Worm (Caenorhabditis elegans) whole organism, young adult: Measurements from ENCODE around the gene ccz-1.

Experiments
- B0019.2 ChIP-seq: fragments of 200-800 bp; sonication (Bioruptor generic); conservative IDR thresholded peaks from 2 replicates; pipeline ENCODE4 v1.3.6; 2022; ENCODE audit warnings: missing genetic modification reagents, missing genetic modification characterization, missing compliant biosample characterization
- D2030.7 ChIP-seq: fragments of 200-800 bp; sonication (Bioruptor generic); IDR thresholded peaks from 2 replicates; pipeline ENCODE4 v1.3.6; 2022; ENCODE audit warnings: missing genetic modification reagents, missing genetic modification characterization, missing compliant biosample characterization
- F10E7.11 ChIP-seq: sonication (generic microtip); optimal IDR thresholded peaks from 2 replicates; lab custom pipeline; 2017; ENCODE audit warnings: mild to moderate bottlenecking, missing genetic modification characterization, moderate library complexity, missing compliant biosample characterization
- F23B12.7 ChIP-seq: sonication (generic microtip); optimal IDR thresholded peaks from 2 replicates; lab custom pipeline; 2017; ENCODE audit warnings: missing genetic modification characterization, mild to moderate bottlenecking, missing compliant biosample characterization, antibody characterized with exemption, moderate library complexity; ENCODE audit not compliant: insufficient read depth
- K11D2.4 ChIP-seq: fragments of 200-800 bp; sonication (Bioruptor generic); IDR thresholded peaks from 2 replicates; pipeline ENCODE4 v1.3.6; 2022; ENCODE audit warnings: missing genetic modification reagents, missing genetic modification characterization, missing compliant biosample characterization
- Y53G8AR.9 ChIP-seq: fragments of 200-800 bp; sonication (Bioruptor generic); conservative IDR thresholded peaks from 2 replicates; pipeline ENCODE4 v1.3.6; 2022; ENCODE audit warnings: missing genetic modification reagents, missing genetic modification characterization, missing compliant biosample characterization
- Y67H2A.10 ChIP-seq: fragments of 200-800 bp; sonication (Bioruptor generic); conservative IDR thresholded peaks from 2 replicates; pipeline ENCODE4 v1.3.6; 2022; ENCODE audit warnings: missing genetic modification reagents, missing genetic modification characterization, missing compliant biosample characterization
- Y79H2A.3 ChIP-seq: fragments of 200-800 bp; sonication (Bioruptor generic); conservative IDR thresholded peaks from 2 replicates; pipeline ENCODE4 v1.3.6; 2022; ENCODE audit warnings: missing genetic modification reagents, missing genetic modification characterization, missing compliant biosample characterization
- Y95B8A.8 ChIP-seq: fragments of 200-800 bp; sonication (Bioruptor generic); IDR thresholded peaks from 2 replicates; pipeline ENCODE4 v1.3.6; 2022; ENCODE audit warnings: missing genetic modification reagents, missing genetic modification characterization, missing compliant biosample characterization
- ZK185.1 ChIP-seq: sonication (generic microtip); optimal IDR thresholded peaks from 2 replicates; lab custom pipeline; 2016; ENCODE audit warnings: mild to moderate bottlenecking, missing genetic modification characterization, missing compliant biosample characterization; ENCODE audit not compliant: poor library complexity, severe bottlenecking
- akir-1 ChIP-seq: fragments of 200-800 bp; sonication (Bioruptor generic); optimal IDR thresholded peaks from 2 replicates; lab custom pipeline; 2018; ENCODE audit warnings: mild to moderate bottlenecking, missing genetic modification characterization, moderate library complexity, missing compliant biosample characterization
- attf-5 ChIP-seq: fragments of 200-800 bp; sonication (Bioruptor generic); optimal IDR thresholded peaks from 2 replicates; lab custom pipeline; 2018; ENCODE audit warnings: mild to moderate bottlenecking, missing genetic modification characterization, missing compliant biosample characterization
- attf-6 ChIP-seq: fragments of 200-800 bp; sonication (Bioruptor generic); IDR thresholded peaks from 2 replicates; pipeline ENCODE4 v1.3.6; 2022; ENCODE audit warnings: missing genetic modification reagents, missing genetic modification characterization, missing compliant biosample characterization
- bed-2 ChIP-seq: fragments of 200-800 bp; sonication (Bioruptor generic); IDR thresholded peaks from 2 replicates; pipeline ENCODE4 v1.3.6; 2022; ENCODE audit warnings: missing genetic modification reagents, missing genetic modification characterization, missing compliant biosample characterization
- cebp-1 ChIP-seq, 2 experiments: fragments of 200-800 bp in 1 of 2; sonication (Bioruptor generic) in 1 of 2; sonication (generic microtip) in 1 of 2; IDR thresholded peaks in 1 of 2; optimal IDR thresholded peaks in 1 of 2; 2 replicates each; pipeline versions ENCODE4 v1.3.6 to Lab custom; 2017 to 2022; ENCODE audit warnings: missing compliant biosample characterization in 2 of 2, missing genetic modification characterization in 2 of 2, mild to moderate bottlenecking in 1 of 2, missing genetic modification reagents in 1 of 2, moderate library complexity in 1 of 2
- cebp-2 ChIP-seq: fragments of 200-800 bp; sonication (Bioruptor generic); IDR thresholded peaks from 2 replicates; pipeline ENCODE4 v1.3.6; 2022; ENCODE audit warnings: missing genetic modification characterization, missing compliant biosample characterization
- ceh-27 ChIP-seq: fragments of 200-800 bp; sonication (Bioruptor generic); optimal IDR thresholded peaks from 2 replicates; lab custom pipeline; 2018; ENCODE audit warnings: mild to moderate bottlenecking, missing genetic modification characterization, moderate library complexity, missing compliant biosample characterization
- ceh-58 ChIP-seq: fragments of 200-800 bp; sonication (Bioruptor generic); IDR thresholded peaks from 2 replicates; pipeline ENCODE4 v1.3.6; 2022; ENCODE audit warnings: missing genetic modification characterization, missing compliant biosample characterization
- chd-7 ChIP-seq: sonication (generic microtip); optimal IDR thresholded peaks from 2 replicates; lab custom pipeline; 2016; ENCODE audit warnings: mild to moderate bottlenecking, missing genetic modification characterization, moderate library complexity, missing compliant biosample characterization
- egl-44 ChIP-seq: fragments of 200-800 bp; sonication (Bioruptor generic); IDR thresholded peaks from 2 replicates; pipeline ENCODE4 v1.3.6; 2022; ENCODE audit warnings: missing genetic modification reagents, missing genetic modification characterization, missing compliant biosample characterization
- egrh-3 ChIP-seq: fragments of 200-800 bp; sonication (Bioruptor generic); IDR thresholded peaks from 2 replicates; pipeline ENCODE4 v1.3.6; 2022; ENCODE audit warnings: missing genetic modification reagents, missing genetic modification characterization, missing compliant biosample characterization
- ets-4 ChIP-seq: fragments of 200-800 bp; sonication (Bioruptor generic); optimal IDR thresholded peaks from 2 replicates; lab custom pipeline; 2018; ENCODE audit warnings: mild to moderate bottlenecking, missing genetic modification characterization, missing compliant biosample characterization
- fkh-3 ChIP-seq: sonication (generic microtip); optimal IDR thresholded peaks from 2 replicates; lab custom pipeline; 2016; ENCODE audit warnings: mild to moderate bottlenecking, missing genetic modification characterization, missing compliant biosample characterization
- hlh-26 ChIP-seq: fragments of 200-800 bp; sonication (Bioruptor generic); conservative IDR thresholded peaks from 2 replicates; pipeline ENCODE4 v1.3.6; 2022; ENCODE audit warnings: missing genetic modification reagents, missing genetic modification characterization, missing compliant biosample characterization
- hmg-1.2 ChIP-seq: fragments of 200-800 bp; sonication (Bioruptor generic); IDR thresholded peaks from 2 replicates; pipeline ENCODE4 v1.3.6; 2022; ENCODE audit warnings: missing genetic modification reagents, missing genetic modification characterization, missing compliant biosample characterization
- lin-26 ChIP-seq: fragments of 200-800 bp; sonication (Bioruptor generic); IDR thresholded peaks from 2 replicates; pipeline ENCODE4 v1.3.6; 2022; ENCODE audit warnings: missing genetic modification reagents, missing genetic modification characterization, missing compliant biosample characterization
- lin-35 ChIP-seq, 3 experiments: fragments of 150-350 bp in 2 of 3; sonication (generic microtip) in 1 of 3; optimal IDR thresholded peaks; 2 replicates each; lab custom pipeline; 2014 to 2018; ENCODE audit warnings: missing biosample characterization in 3 of 3, missing genetic modification characterization in 3 of 3, missing genetic modification reagents in 3 of 3
- lsl-1 ChIP-seq: fragments of 200-800 bp; sonication (Bioruptor generic); optimal IDR thresholded peaks from 2 replicates; lab custom pipeline; 2018; ENCODE audit warnings: mild to moderate bottlenecking, missing genetic modification characterization, moderate library complexity, missing compliant biosample characterization
- madf-3 ChIP-seq: fragments of 200-800 bp; sonication (Bioruptor generic); IDR thresholded peaks from 2 replicates; pipeline ENCODE4 v1.3.6; 2022; ENCODE audit warnings: missing genetic modification reagents, missing genetic modification characterization, missing compliant biosample characterization
- madf-6 ChIP-seq: fragments of 200-800 bp; sonication (Bioruptor generic); IDR thresholded peaks from 2 replicates; pipeline ENCODE4 v1.3.6; 2022; ENCODE audit warnings: missing genetic modification reagents, missing genetic modification characterization, missing compliant biosample characterization
- mcd-1 ChIP-seq: fragments of 200-800 bp; sonication (Bioruptor generic); IDR thresholded peaks from 2 replicates; pipeline ENCODE4 v1.3.6; 2022; ENCODE audit warnings: missing genetic modification reagents, missing genetic modification characterization, missing compliant biosample characterization
- mel-28 ChIP-seq: sonication (generic microtip); optimal IDR thresholded peaks from 2 replicates; lab custom pipeline; 2016; ENCODE audit warnings: borderline replicate concordance, mild to moderate bottlenecking, missing genetic modification characterization, missing compliant biosample characterization
- mes-4 ChIP-seq: sonication (generic microtip); optimal IDR thresholded peaks from 2 replicates; lab custom pipeline; 2016; ENCODE audit warnings: missing genotype, missing genetic modification characterization, missing compliant biosample characterization
- nfya-1 ChIP-seq: sonication (generic microtip); optimal IDR thresholded peaks from 2 replicates; lab custom pipeline; 2017; ENCODE audit warnings: antibody characterized with exemption, missing compliant biosample characterization, missing genetic modification characterization, borderline replicate concordance; ENCODE audit not compliant: insufficient read depth
- nfya-2 ChIP-seq: fragments of 200-800 bp; sonication (Bioruptor generic); IDR thresholded peaks from 2 replicates; pipeline ENCODE4 v1.3.6; 2022; ENCODE audit warnings: missing genetic modification reagents, missing genetic modification characterization, missing compliant biosample characterization
- snpc-1.1 ChIP-seq: sonication (generic microtip); optimal IDR thresholded peaks from 2 replicates; lab custom pipeline; 2017; ENCODE audit warnings: missing genetic modification characterization, mild to moderate bottlenecking, missing compliant biosample characterization, antibody characterized with exemption, moderate library complexity, missing genotype, missing genetic modification reagents; ENCODE audit not compliant: insufficient read depth
- snpc-3.4 ChIP-seq: sonication (generic microtip); optimal IDR thresholded peaks from 2 replicates; lab custom pipeline; 2017; ENCODE audit warnings: missing genetic modification characterization, mild to moderate bottlenecking, missing compliant biosample characterization, antibody characterized with exemption, moderate library complexity, missing genotype, missing genetic modification reagents
- somi-1 ChIP-seq: fragments of 200-800 bp; sonication (Bioruptor generic); optimal IDR thresholded peaks from 2 replicates; lab custom pipeline; 2018; ENCODE audit warnings: mild to moderate bottlenecking, missing genetic modification characterization, missing compliant biosample characterization
- tbp1 ChIP-seq: fragments of 200-800 bp; sonication (Bioruptor generic); optimal IDR thresholded peaks from 2 replicates; lab custom pipeline; 2018; ENCODE audit warnings: mild to moderate bottlenecking, missing genetic modification characterization, missing compliant biosample characterization
- tbx-9 ChIP-seq: sonication (generic microtip); optimal IDR thresholded peaks from 2 replicates; lab custom pipeline; 2016; ENCODE audit warnings: borderline replicate concordance, missing genetic modification characterization, inconsistent platforms, missing compliant biosample characterization
- unc-130 ChIP-seq: sonication (generic microtip); optimal IDR thresholded peaks from 2 replicates; lab custom pipeline; 2016; ENCODE audit warnings: missing genetic modification reagents, missing genetic modification characterization, missing compliant biosample characterization
- ztf-25 ChIP-seq: fragments of 200-800 bp; sonication (Bioruptor generic); IDR thresholded peaks from 2 replicates; pipeline ENCODE4 v1.3.6; 2022; ENCODE audit warnings: missing genetic modification reagents, missing genetic modification characterization, missing compliant biosample characterization
- ztf-26 ChIP-seq: sonication (generic microtip); optimal IDR thresholded peaks from 2 replicates; lab custom pipeline; 2017; ENCODE audit warnings: missing genetic modification characterization, missing compliant biosample characterization
- ztf-28 ChIP-seq: fragments of 200-800 bp; sonication (Bioruptor generic); IDR thresholded peaks from 2 replicates; pipeline ENCODE4 v1.3.6; 2022; ENCODE audit warnings: missing genetic modification reagents, missing genetic modification characterization, missing compliant biosample characterization
- ztf-6 ChIP-seq: fragments of 200-800 bp; sonication (Bioruptor generic); IDR thresholded peaks from 2 replicates; pipeline ENCODE4 v1.3.6; 2022; ENCODE audit warnings: missing genetic modification reagents, missing genetic modification characterization, missing compliant biosample characterization

Gene ccz-1

DNA sequence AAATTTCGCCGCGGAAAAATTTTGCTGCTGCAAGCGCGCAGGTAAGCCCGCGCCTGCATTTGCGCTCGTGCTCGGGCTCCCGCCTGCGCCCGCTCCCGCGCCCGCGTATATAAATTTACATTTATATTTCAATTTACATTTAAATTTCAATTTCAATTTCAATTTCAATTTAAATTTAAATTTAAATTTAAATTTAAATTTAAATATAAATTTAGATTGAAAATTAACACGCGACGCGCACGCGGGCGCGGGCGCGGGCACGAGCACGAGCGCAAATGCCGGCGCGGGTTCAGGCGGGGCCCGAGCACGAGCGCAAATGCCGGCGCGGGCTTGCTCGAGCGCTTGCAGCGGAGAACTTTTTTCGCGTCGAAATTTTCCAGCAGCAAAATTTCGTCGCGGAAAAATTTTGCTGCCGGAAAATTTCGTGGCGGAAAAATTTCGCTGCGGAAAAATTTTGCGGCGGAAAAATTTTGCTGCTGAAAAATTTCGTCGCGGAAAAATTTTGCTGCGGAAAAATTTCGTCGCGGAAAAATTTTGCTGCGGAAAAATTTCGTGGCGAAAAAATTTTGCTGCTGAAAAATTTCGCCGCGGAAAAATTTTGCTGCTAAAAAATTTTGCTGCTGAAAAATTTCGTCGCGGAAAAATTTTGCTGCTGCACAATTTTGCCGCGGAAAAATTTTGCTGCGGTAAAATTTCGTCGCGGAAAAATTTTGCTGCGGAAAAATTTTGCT, 32.7 kb upstream of the ccz-1 start (continued):
- TF ChIP-seq snpc-3.4 (tag; lab: Kevin White, UChicago) (no peak), nfya-2 (GFP tag; lab: Robert Waterston, UW) (0 out of 2 replicates have a peak, but pooled peaks have one; percentile 71), Y67H2A.10 (GFP tag; lab: Robert Waterston, UW) (peak; percentile 5; the same call in 1 of the 2 replicates), chd-7 (tag; lab: Kevin White, UChicago) (no peak), Y79H2A.3 (GFP tag; lab: Robert Waterston, UW) (0 out of 2 replicates have a peak, but pooled peaks have one; percentile 9), tbp1 (no peak), lin-35 (GFP tag; optimal IDR thresholded peaks at IDR 0.05; lab: Kevin White, UChicago) (no peak), snpc-1.1 (tag; lab: Kevin White, UChicago) (no peak), bed-2 (GFP tag; lab: Robert Waterston, UW) (no peak), egrh-3 (GFP tag; lab: Robert Waterston, UW) (peak; percentile 100), hlh-26 (GFP tag; lab: Robert Waterston, UW) (no peak), ceh-58 (GFP tag; lab: Robert Waterston, UW) (0 out of 2 replicates have a peak, but pooled peaks have one; percentile 4), ceh-27 (GFP tag; lab: Kevin White, UChicago) (no peak), mes-4 (tag; lab: Kevin White, UChicago) (no peak), cebp-2 (GFP tag; lab: Robert Waterston, UW) (peak; percentile 91), F23B12.7 (no peak), mcd-1 (GFP tag; lab: Robert Waterston, UW) (peak; percentile 90), D2030.7 (GFP tag; lab: Robert Waterston, UW) (peak; percentile 30), ztf-25 (GFP tag; lab: Robert Waterston, UW) (peak; percentile 74; the same call in 1 of the 2 replicates), madf-3 (GFP tag; lab: Robert Waterston, UW) (peak; percentile 81), madf-6 (GFP tag; lab: Robert Waterston, UW) (peak; percentile 55; the same call in 1 of the 2 replicates), cebp-1 (GFP tag; IDR thresholded peaks at IDR 0.05; lab: Robert Waterston, UW) (peak; percentile 30; the same call in 1 of the 2 replicates), cebp-1 (tag; optimal IDR thresholded peaks at IDR 0.05; lab: Kevin White, UChicago) (no peak), lsl-1 (GFP tag; lab: Kevin White, UChicago) (no peak), ets-4 (no peak), B0019.2 (GFP tag; lab: Robert Waterston, UW) (peak; percentile 75), akir-1 (GFP tag; lab: Kevin White, UChicago) (peak; percentile 90), ztf-28 (GFP tag; lab: Robert Waterston, UW) (0 out of 2 replicates have a peak, but pooled peaks have one; percentile 68), egl-44 (0 out of 2 replicates have a peak, but pooled peaks have one; percentile 15), unc-130 (no peak), Y95B8A.8 (GFP tag; lab: Robert Waterston, UW) (0 out of 2 replicates have a peak, but pooled peaks have one; percentile 74), lin-26 (no peak; the same call in 1 of the 2 replicates), mel-28 (tag; lab: Kevin White, UChicago) (no peak), attf-6 (GFP tag; lab: Robert Waterston, UW) (no peak), hmg-1.2 (GFP tag; lab: Robert Waterston, UW) (no peak), K11D2.4 (GFP tag; lab: Robert Waterston, UW) (peak; percentile 68; the same call in 1 of the 2 replicates), attf-5 (GFP tag; lab: Kevin White, UChicago) (peak; percentile 22), somi-1 (GFP tag; lab: Kevin White, UChicago) (no peak), fkh-3 (tag; lab: Kevin White, UChicago) (no peak), Y53G8AR.9 (GFP tag; lab: Robert Waterston, UW) (0 out of 2 replicates have a peak, but pooled peaks have one; percentile 22), nfya-1 (tag; lab: Kevin White, UChicago) (no peak), ZK185.1 (tag; lab: Kevin White, UChicago) (no peak), ztf-26 (tag; lab: Kevin White, UChicago) (no peak), tbx-9 (tag; lab: Kevin White, UChicago) (no peak), F10E7.11 (tag; lab: Kevin White, UChicago) (no peak), ztf-6 (GFP tag; lab: Robert Waterston, UW) (no peak)
